Fruit fly (Drosophila melanogaster) whole organism, larva: ENCODE data around the gene CG43219.
A peak's percentile ranks its signal among the peaks of the same experiment; 100 is the strongest.

ENCODE experiments used
- noc ChIP-seq: fragments of 200-800 bp; sonication (Bioruptor generic); optimal IDR thresholded peaks from 3 replicates; lab custom pipeline; 2019; ENCODE audit warnings: missing biosample characterization, mild to moderate bottlenecking, missing genetic modification characterization, moderate library complexity

CG43219 gene

DNA sequence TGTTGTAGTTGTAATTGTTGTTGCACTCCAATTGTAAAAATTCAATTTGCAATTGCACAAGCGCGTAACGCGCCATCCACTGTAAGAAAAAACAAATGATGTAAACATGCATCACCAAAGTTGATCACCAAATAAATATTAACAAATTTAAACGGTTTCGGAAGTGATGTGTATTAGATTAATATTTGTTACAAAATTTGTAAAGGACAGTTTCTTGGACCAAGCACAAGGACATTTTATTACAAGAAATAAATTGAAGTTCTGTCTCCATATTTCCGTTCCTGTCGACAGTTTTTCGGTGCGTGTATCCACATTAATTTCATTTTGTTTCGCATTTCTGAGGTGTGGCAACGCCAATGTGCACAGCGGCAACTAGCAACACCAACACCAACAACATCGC, 9.6 kb downstream of the CG43219 start:
- TF ChIP-seq noc = no peak

DNA sequence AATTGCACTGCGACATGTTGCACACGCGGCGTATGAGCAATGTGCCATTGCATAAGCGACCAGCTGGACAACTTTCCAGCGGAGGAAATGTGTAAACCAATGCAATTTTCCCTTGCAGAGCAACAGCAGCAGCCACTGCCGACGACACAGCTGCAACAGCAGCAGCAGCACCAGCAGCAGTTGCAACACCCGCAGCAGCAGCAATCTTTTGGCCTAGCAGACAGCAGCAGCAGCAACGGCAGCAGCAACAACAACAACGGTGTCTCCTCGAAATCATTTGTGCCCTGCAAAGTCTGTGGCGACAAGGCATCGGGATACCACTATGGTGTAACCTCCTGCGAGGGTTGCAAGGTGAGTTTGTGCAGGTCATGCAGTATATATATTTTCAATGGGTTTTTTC, 10.6 kb downstream of the CG43219 start:
- no peak for TF ChIP-seq noc

DNA sequence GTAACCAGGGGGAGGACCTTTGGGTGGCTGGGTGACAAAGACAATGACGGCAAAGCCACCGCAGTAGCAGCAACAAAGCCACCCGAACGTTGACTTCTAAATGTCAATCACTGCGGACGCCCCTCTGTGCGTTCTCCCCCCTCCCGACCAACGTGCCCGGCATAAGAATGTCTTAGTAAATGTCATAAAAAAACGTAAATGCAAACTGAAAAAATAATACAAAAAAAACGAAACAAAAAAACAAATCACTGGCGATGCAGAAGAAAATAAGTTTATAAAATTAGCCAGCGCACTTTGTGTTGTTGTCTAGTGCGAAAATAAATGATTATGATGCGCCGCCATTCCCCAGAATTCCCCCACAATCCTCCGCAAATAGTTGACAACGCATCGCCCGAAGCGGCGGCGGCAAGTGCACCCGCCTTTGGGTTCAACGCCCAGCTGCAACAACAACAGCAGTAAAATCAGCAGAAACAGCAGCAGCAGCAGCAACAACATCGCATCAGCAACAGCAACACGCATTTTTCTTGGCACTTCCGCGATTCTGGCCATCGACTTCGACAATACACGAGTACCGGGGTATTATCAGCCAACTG, 16.9 kb downstream of the CG43219 start:
- no peak for TF ChIP-seq noc

DNA sequence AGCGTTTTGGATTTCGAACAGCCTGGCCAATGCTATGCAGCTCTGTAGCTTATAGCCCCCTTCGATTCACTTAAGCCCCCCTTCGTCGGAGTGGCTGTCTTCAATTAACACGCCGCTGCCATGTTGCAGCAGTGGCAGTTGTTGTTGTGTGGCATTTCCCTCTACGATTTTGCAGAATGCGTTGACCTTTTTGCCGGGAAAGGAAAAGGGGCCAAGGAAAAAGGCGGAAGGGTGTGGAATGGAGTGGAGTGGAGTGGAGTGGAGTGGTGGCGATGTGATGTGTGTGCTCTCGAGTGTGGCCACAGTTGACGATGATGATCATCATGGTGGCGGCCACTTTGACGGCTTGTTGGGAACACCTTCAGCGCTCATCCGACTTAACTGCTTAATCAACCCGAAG, 18.2 kb downstream of the CG43219 start:
- no peak for TF ChIP-seq noc

DNA sequence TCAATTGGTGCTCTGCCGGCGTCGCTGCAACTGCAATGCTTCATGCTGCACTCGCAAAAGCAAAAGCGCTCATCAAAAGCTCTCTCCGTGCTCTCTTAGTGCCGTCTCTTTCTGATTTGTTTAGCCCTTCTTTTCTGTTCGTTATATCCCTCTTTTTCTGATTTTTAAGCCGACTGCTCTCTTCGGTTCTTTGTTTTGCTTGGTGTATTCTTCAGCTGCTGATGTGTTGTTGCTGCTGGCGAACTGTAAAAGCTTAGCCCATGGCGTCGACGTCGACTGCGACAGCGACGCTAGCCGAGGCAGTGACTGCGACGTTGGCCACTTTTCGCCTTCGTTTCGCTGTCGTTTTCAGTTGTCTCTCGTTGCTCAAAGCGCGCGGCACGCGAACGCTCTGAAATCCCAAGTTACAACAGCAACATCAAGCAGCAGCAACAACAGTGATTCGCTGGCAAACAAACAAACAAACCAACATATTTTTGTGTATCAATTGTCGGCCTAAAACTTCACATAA, 19.9 kb downstream of the CG43219 start:
- TF ChIP-seq noc = no peak

DNA sequence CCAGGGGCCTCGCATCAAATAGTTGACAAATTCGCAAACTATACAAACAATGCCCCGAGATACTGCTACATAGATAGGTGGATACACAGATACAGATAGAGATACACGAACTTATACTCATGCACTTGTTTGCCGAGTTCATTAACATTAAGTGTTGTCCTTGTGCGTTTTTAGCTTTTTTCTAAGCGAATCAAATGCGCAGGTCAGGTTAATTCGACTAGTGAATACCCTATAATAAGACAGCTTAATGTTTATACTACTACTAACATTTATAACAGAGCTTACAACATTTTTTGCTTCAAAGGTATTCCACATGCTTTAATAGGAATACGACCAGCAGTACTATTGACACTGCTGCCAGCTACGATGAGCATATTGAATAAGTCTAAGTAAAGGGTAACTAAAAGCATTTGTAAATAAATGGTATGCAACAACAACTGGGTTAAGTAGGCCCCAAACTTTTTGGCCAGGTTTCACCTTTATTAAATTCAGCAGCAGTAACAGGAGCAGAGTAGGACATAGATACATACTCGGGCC, 21.3 kb downstream of the CG43219 start:
- TF ChIP-seq noc = peak; percentile 27

DNA sequence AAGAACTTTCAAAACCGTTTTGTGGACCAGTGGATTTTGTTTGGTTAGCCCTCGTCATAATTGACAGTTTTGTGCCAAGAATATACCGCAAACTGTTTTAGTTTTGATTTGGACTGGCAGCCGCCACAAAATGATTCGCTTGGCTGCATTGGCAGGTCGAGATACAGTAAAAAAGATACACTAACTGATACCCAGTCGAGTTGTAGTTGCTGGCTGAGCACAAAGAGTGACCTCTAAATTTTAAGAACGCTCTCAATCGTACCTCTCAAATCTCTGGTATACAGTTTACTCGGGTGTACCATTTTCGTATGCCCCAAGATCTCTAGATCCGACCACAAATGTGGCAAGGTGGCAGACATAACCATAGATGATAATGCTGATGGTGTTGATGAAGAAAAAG, 22.8 kb downstream of the CG43219 start:
- no peak for TF ChIP-seq noc

DNA sequence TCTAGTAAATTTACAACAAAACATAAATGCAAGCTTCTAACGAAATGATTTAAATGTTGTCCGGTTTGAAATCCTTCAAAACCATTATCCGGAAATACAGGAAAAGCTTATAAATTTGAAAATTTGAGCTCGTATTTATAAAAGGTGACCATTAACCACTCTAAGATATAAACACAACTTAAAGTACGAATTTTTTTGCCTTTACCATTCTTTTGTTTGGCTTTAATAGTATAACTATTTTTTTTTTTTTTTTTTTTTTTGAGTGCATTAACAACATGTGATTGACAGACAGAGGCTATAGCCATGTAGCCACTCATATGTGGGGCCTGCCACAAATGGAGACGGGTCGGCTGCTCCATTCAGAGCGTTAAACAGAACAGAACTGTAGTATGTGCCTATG, 23.2 kb downstream of the CG43219 start:
- TF ChIP-seq noc = no peak

DNA sequence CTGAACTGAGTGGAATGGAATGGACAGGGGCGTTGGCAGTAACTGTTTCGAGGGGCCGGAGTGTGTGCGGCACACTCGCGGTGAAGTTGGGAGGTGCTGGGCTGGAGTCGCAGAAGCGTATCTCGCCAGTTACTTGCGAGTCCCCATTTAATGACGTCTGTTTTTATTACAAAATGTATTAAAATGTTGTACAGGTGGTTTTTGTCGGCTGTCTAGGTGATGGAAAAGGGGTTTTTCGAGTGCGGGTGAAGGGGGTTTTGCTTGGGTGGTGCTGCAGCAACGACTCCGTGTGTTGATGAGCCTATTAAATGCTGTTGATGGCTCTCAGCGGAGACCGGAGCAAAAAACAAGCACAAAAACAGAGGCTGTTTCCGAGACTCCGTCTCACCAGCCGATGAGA, 31.2 kb downstream of the CG43219 start:
- no peak for TF ChIP-seq noc

DNA sequence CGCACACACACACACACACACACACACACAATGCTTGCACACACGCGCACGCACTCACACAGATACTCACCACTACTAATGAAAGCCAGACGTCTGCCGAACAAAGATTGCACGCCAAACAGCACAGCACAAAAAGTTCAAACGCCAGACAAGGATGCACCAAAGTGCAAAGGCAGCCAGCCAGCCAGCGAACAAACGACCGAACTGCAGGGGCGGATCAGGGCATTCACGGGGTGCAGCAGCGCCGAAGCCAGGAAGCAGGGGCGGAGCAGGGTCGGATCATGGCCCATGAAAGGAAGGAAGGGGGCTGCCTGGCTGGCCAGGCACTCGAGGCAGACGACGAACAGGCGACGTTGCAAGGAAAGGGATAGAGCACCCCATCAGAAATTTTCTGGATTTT, 32.3 kb downstream of the CG43219 start:
- no peak for TF ChIP-seq noc

DNA sequence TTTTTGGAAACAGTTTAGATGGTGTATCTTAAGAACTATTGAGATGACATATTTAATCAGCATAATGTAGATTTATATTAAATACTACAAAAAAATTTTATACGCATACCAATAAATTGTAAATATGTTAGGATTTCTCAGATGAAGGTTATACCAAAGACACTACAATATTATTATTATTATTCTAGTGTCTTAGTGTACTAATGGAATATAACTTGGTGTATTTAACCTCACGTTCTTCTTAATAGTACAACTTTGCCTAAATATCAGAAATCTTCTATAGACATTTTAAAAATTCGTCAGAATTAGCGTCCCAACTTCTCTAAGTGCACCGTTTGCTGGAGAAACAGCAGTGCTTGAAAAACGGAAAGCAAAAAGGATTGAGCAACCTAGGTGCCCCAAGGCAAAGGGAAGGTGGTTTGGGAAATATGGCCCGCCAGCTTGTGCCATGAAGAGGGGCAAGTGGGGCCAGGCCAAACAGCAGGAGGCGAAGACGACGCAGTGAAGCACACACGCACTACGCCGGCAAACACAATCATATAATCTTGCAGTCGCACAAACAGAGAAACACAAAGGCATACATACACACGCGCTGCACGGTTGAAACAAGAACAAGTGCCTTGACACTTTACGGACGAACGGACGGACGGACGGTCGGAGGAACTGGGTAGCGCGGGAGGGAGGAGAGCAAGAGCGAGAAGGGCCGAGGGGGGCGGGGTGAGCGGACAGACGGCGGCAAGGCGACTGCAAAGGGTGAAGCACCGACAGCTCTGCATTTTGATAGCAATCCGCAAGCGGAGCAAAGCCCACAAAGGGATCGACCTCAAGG, 32.9 kb downstream of the CG43219 start:
- no peak for TF ChIP-seq noc

DNA sequence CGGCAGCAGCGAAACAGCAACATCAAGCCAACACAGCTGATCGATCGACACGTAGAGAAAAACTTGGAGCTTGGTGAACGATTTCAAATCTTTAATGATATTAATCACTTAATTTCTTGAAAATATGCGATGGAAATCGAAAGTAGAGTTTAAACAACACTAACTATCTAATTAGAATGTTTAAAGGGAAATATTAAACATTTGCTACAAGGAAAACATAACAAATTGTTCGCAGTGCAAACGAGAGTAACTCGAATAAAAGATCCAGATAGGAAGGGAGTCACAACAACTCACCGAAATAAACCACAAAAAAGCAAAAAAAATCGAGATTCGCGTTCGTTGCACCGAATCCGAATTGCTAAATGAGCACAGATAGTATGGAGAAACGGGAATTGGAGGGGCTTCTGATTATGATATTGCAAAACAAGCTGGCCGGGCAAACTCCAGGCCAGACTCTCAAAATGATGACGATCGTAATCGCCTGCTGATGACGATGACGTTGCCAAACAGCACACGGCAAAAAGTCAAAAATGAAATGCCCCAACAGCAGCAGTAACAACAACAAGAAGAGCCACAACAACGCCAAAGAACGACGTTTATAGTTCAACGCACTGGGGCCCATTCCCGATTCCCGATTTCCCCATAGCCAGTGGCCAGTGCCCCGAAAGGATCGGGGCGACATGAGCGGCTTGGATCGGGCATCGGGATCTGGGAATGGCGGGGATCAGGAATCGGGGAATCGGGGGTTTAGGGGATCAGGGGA, 33.7 kb downstream of the CG43219 start:
- no peak for TF ChIP-seq noc

DNA sequence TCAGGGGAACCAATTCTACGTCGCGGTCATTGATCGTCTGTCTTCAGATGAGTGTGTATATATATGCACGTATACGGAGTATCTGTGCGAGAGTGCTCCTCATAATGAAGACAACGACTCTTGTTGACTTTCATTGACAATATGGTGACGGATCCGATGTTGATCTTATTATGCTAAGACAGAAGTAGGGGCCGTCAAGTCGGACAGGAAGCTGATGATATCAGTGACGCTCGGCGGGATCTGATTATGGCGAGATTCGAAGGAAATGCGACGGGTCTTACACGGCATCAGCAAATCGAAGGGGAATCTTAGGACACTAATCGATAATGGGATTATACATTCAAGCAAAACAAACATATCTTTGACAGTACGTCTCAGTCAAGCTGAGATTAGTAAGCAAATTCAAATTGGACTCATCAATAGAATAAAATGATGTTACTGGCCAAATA, 34.3 kb downstream of the CG43219 start:
- TF ChIP-seq noc = no peak

DNA sequence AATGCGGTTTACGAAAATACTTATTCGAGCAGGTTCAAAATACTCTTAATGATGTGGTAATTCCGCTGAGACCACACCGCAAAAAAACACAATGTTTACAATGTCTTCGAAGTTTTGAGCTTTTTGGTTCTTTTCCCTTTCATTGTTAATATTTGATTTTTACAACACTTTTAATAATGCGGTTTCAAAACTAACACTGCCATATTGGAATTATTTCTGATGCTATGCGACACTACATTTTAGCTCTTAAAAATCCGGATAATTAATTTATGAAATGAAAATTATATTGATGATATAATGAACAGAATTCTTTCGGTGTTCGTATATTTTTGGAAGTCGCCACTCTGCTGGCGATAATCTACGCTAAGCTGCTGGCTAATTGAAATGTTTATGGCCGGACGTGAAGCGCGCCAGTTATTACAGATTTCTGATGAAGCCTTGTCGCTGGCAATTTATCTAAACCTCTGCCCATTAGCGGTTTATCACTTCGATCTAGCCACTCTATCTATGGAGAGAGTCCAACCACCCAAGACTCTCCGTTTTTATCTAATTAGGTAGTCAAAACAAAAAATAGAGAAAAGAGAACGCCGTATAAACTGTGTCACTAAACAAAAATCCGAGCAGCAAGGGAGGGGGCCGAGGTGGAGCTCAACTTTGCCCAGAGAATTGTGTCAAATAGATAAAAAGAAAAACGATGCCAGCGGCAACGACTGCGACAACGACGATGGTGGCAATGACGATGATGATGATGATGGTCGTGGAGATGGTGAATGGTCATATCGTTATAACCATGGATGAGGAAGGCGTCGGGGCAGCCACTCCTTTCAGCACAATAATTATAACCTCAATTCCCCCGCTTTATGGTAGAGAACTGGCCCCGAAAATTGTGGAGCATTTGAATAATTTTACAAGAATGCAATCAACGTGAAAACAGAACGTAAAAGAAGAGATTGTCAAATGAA, 36.1 kb downstream of the CG43219 start:
- no peak for TF ChIP-seq noc

DNA sequence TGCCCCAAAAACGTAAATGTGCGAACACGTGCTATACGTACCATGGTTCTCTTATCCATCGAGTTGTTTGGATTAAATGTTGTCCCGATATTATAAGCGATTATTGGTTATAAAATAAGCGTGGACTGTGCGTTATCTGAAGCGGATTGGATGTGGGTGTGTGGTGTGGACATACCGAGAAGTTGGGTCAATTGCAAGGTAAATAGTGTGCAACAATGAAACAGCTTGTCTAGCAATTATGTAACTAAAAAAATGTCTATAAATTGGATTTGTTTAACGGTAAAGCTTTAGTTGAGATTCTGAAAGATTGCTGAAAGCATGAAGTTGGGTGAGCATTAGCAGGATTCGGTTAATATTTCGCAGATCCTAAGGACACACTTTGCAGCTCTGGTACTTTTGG, 37.5 kb downstream of the CG43219 start, which contains the start of gene CG43218:
Gene CG43218 (plus strand): TSS at position 290 of the 400 bp plus-strand sequence.
- TF ChIP-seq noc = no peak

DNA sequence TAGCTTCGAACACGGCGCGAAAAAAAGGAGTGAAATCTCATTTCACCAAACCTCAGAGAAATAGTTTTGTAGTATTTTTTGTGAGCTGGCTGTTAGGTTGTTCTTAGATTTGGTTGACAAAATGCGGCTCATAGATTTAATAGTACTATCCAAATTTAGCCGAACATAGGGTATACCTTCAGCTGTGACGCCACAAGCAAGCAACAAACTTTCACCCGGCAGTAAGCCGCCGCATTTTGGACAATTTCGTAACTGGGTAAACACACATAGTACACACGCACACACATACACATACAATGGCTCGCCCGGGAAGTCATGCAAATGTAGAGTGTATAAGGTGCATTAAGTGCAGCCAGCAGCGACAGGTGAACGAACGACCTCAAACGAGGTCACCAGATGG, 39.1 kb downstream of the CG43219 start:
- no peak for TF ChIP-seq noc
